Worm (Caenorhabditis elegans): ENCODE results near the gene spe-45.

DNA sequence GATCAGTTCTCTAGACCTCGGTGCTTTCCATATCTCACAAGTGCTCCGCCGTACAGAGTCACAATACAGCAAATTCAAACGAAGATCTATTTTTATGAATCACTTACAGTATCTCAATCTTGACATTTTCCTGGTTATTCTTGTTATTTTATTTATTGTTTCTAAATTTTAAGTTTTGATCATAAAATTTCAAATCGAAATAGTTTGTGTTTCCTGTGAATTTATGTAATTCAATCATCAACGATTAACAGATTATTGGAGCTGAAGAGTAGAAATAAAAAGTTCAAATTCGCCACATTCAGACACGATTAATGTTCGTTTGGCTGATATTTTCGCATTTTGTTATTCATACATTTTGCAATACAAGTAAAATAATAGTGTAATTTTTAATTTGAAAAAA is 42.4 kb upstream of the spe-45 start, which contains the start of gene clec-184:
- TF ChIP-seq scrt-1 (GFP tag; IDR thresholded peaks at IDR 0.05) (no peak), flt-1 (GFP tag; IDR thresholded peaks at IDR 0.05) (no peak), ama-1 (optimal IDR thresholded peaks at IDR 0.05) (no peak), tbx-11 (GFP tag; IDR thresholded peaks at IDR 0.05) (no peak), hmg-4 (GFP tag; optimal IDR thresholded peaks at IDR 0.05) (no peak), ceh-36 (tag; optimal IDR thresholded peaks at IDR 0.05) (no peak), hnd-1 (tag; optimal IDR thresholded peaks at IDR 0.05) (no peak), ets-7 (tag; optimal IDR thresholded peaks at IDR 0.05) (no peak), tbx-37 (GFP tag; conservative IDR thresholded peaks at IDR 0.05) (no peak), ceh-13 (GFP tag; optimal IDR thresholded peaks at IDR 0.05) (no peak), hmbx-1 (tag; optimal IDR thresholded peaks at IDR 0.05) (no peak), B0310.2 (tag; optimal IDR thresholded peaks at IDR 0.05) (no peak)
